Worm (Caenorhabditis elegans): ENCODE data around the gene C50E3.6.

DNA sequence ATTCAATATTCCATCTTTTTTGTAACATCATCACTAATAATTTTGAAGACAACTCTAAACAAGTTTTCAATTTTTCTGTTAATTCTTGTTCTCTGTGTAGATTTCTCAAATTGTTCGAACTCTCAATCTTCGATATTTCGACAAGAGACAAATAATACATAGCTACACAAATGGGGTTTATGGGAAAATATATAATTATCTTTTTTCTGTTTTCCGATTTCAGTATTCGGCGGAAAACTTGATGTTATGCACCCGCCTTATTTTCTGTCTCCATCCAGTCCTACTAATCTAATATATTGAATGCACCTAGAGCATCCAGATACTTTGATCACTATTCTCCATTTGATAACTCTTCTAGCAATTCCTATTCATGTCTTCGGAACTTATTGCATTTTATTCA lies 51.3 kb downstream of the C50E3.6 start, which contains the start of gene srh-268:
- no peak for TF ChIP-seq lin-11 (tag; optimal IDR thresholded peaks at IDR 0.05)
- TF ChIP-seq pat-9 (tag; optimal IDR thresholded peaks at IDR 0.05), result no peak

Measured in whole organism, late embryonic.